Worm (Caenorhabditis elegans) whole organism, mixed stage, embryonic: ENCODE measurements around the gene Y43D4A.1.

Experiments used
- ceh-39 ChIP-seq: fragments of 150-350 bp; optimal IDR thresholded peaks from 2 replicates; lab custom pipeline; 2014; ENCODE audit warnings: missing biosample characterization, missing genetic modification characterization
- drap-1 ChIP-seq: fragments of 200-800 bp; sonication (Bioruptor generic); optimal IDR thresholded peaks from 3 replicates; lab custom pipeline; 2018; ENCODE audit warnings: mild to moderate bottlenecking, missing genetic modification characterization, missing compliant biosample characterization
- elt-3 ChIP-seq: fragments of 150-350 bp; optimal IDR thresholded peaks from 2 replicates; lab custom pipeline; 2014; ENCODE audit warnings: missing biosample characterization, missing genetic modification characterization
- mep-1 ChIP-seq: fragments of 150-350 bp; optimal IDR thresholded peaks from 2 replicates; lab custom pipeline; 2017; ENCODE audit warnings: missing biosample characterization, missing genetic modification reagents, missing genetic modification characterization, inconsistent platforms
- mls-2 ChIP-seq: sonication (generic microtip); optimal IDR thresholded peaks from 2 replicates; lab custom pipeline; 2016; ENCODE audit warnings: mild to moderate bottlenecking, missing genetic modification characterization, moderate library complexity, missing compliant biosample characterization
- nhr-12 ChIP-seq: fragments of 150-350 bp; optimal IDR thresholded peaks from 2 replicates; lab custom pipeline; 2014; ENCODE audit warnings: missing biosample characterization, missing genetic modification characterization
- nhr-76 ChIP-seq: sonication (generic microtip); optimal IDR thresholded peaks from 2 replicates; lab custom pipeline; 2017; ENCODE audit warnings: missing biosample characterization, missing genetic modification characterization
- snpc-4 ChIP-seq: fragments of 150-350 bp; optimal IDR thresholded peaks from 2 replicates; lab custom pipeline; 2014; ENCODE audit warnings: missing biosample characterization, missing genetic modification characterization
- sptf-1 ChIP-seq: sonication (generic microtip); optimal IDR thresholded peaks from 2 replicates; lab custom pipeline; 2017; ENCODE audit warnings: mild to moderate bottlenecking, missing genetic modification characterization, moderate library complexity, missing compliant biosample characterization
- unc-120 ChIP-seq: sonication (generic microtip); optimal IDR thresholded peaks from 2 replicates; lab custom pipeline; 2017; ENCODE audit warnings: missing genetic modification characterization, missing compliant biosample characterization; ENCODE audit not compliant: poor library complexity, severe bottlenecking
- unc-62 ChIP-seq: fragments of 150-350 bp; optimal IDR thresholded peaks from 2 replicates; lab custom pipeline; 2014; ENCODE audit warnings: missing biosample characterization, missing genetic modification reagents, missing genetic modification characterization

- TF ChIP-seq elt-3 (tag; lab: Kevin White, UChicago) = no peak
- no peak for TF ChIP-seq unc-120 (tag; lab: Kevin White, UChicago)
- TF ChIP-seq mep-1 (tag; lab: Kevin White, UChicago) = no peak
- TF ChIP-seq snpc-4 (tag; lab: Kevin White, UChicago) = no peak
- TF ChIP-seq ceh-39 (tag; lab: Kevin White, UChicago) = no peak
- TF ChIP-seq mls-2 (tag; lab: Kevin White, UChicago) = no peak
- TF ChIP-seq unc-62 (GFP tag; lab: Kevin White, UChicago) = no peak
- TF ChIP-seq drap-1 (GFP tag; lab: Kevin White, UChicago) = no peak
- no peak for TF ChIP-seq sptf-1 (tag; lab: Kevin White, UChicago)
- TF ChIP-seq nhr-12 (tag; lab: Kevin White, UChicago) = no peak
- no peak for TF ChIP-seq nhr-76 (tag; lab: Kevin White, UChicago)
Measured at ce11 chrIV:16735957-16736356, 7.7 kb upstream of the Y43D4A.1 start, which contains the start of gene Y51H4A.25.
